Worm (Caenorhabditis elegans): Measurements from ENCODE around the gene F59B2.13.

- TF ChIP-seq ama-1 (optimal IDR thresholded peaks at IDR 0.05) (no peak), aly-1 (tag; optimal IDR thresholded peaks at IDR 0.05) (no peak), tbx-11 (GFP tag; IDR thresholded peaks at IDR 0.05) (no peak), tbx-37 (GFP tag; conservative IDR thresholded peaks at IDR 0.05) (no peak), F13C5.2 (tag; optimal IDR thresholded peaks at IDR 0.05) (no peak), ets-7 (tag; optimal IDR thresholded peaks at IDR 0.05) (no peak), flt-1 (GFP tag; IDR thresholded peaks at IDR 0.05) (no peak), hnd-1 (tag; optimal IDR thresholded peaks at IDR 0.05) (no peak), ceh-36 (tag; optimal IDR thresholded peaks at IDR 0.05) (no peak)
Observed at ce11 chrIII:9060267-9060666, 33.4 kb upstream of the F59B2.13 start.
